Fruit fly (Drosophila melanogaster): ENCODE measurements around the gene D2hgdh.

Gene D2hgdh

dm6 chrX:2149478-2149877 is 8.2 kb downstream of the D2hgdh start, which contains the start of gene bcn92 (continued):
- TF ChIP-seq Hr3 (GFP tag; optimal IDR thresholded peaks at IDR 0.05) (no peak), CG12299 (tag; optimal IDR thresholded peaks at IDR 0.05) (no peak), Sox102F (GFP tag; optimal IDR thresholded peaks at IDR 0.05) (peak; percentile 26), odd (GFP tag; optimal IDR thresholded peaks at IDR 0.05) (no peak), CG30431 (GFP tag; optimal IDR thresholded peaks at IDR 0.05) (no peak), Xrp1 (GFP tag; IDR thresholded peaks at IDR 0.05) (peak; percentile 15; the same call in 1 of the 2 replicates), CG13123 (GFP tag; optimal IDR thresholded peaks at IDR 0.05) (peak; percentile 26), CG3163 (GFP tag; optimal IDR thresholded peaks at IDR 0.05) (no peak), CG8944 (GFP tag; optimal IDR thresholded peaks at IDR 0.05) (no peak), CG13296 (GFP tag; optimal IDR thresholded peaks at IDR 0.05) (peak; percentile 7), CG5180 (GFP tag; optimal IDR thresholded peaks at IDR 0.05) (no peak), Optix (GFP tag; IDR thresholded peaks at IDR 0.05) (0 out of 3 replicates have a peak, but pooled peaks have one; percentile 12), CG4617 (GFP tag; optimal IDR thresholded peaks at IDR 0.05; ENCODE audit: borderline replicate concordance) (peak; percentile 24), tgo (GFP tag; IDR thresholded peaks at IDR 0.05) (no peak), dati (GFP tag; IDR thresholded peaks at IDR 0.05) (no peak), crp (GFP tag; optimal IDR thresholded peaks at IDR 0.05) (peak; percentile 78 to 96), ap (GFP tag; IDR thresholded peaks at IDR 0.05) (no peak), D (optimal IDR thresholded peaks at IDR 0.05) (no peak), D (GFP tag; optimal IDR thresholded peaks at IDR 0.05) (no peak), Hr51 (GFP tag; optimal IDR thresholded peaks at IDR 0.05) (peak in 1 of 2 experiments; percentile 17), Dip2 (GFP tag; IDR thresholded peaks at IDR 0.05) (no peak), CG10654 (GFP tag; optimal IDR thresholded peaks at IDR 0.05) (no peak), fd3F (GFP tag; optimal IDR thresholded peaks at IDR 0.05) (no peak), CG12659 (GFP tag; optimal IDR thresholded peaks at IDR 0.05) (peak; percentile 53), CG14014 (GFP tag; IDR thresholded peaks at IDR 0.05) (peak; percentile 60; the same call in 1 of the 2 replicates), CG1233 (GFP tag; optimal IDR thresholded peaks at IDR 0.05) (no peak), cg (GFP tag; optimal IDR thresholded peaks at IDR 0.05) (no peak), pzg (GFP tag; optimal IDR thresholded peaks at IDR 0.05) (peak; percentile 69), CG14965 (GFP tag; optimal IDR thresholded peaks at IDR 0.05; ENCODE audit: borderline replicate concordance) (no peak), Hr39 (optimal IDR thresholded peaks at IDR 0.05) (no peak), CG10431 (GFP tag; optimal IDR thresholded peaks at IDR 0.05) (peak; percentile 83), CG8281 (tag; optimal IDR thresholded peaks at IDR 0.05) (no peak), CHES-1-like (GFP tag; optimal IDR thresholded peaks at IDR 0.05) (peak; percentile 29), Sry-β (GFP tag; optimal IDR thresholded peaks at IDR 0.05) (peak; percentile 49), CG7556 (GFP tag; optimal IDR thresholded peaks at IDR 0.05) (no peak), crol (GFP tag; IDR thresholded peaks at IDR 0.05) (no peak), seq (GFP tag; IDR thresholded peaks at IDR 0.05) (no peak), CG1792 (GFP tag; optimal IDR thresholded peaks at IDR 0.05) (peak; percentile 43), CG10209 (GFP tag; optimal IDR thresholded peaks at IDR 0.05) (peak; percentile 19), Sry-δ (GFP tag; optimal IDR thresholded peaks at IDR 0.05) (peak; percentile 90), gcm2 (GFP tag; optimal IDR thresholded peaks at IDR 0.05) (no peak), trh (GFP tag; optimal IDR thresholded peaks at IDR 0.05) (no peak), Oli (tag; optimal IDR thresholded peaks at IDR 0.05) (no peak), otp (GFP tag; IDR thresholded peaks at IDR 0.05) (no peak), bbx (GFP tag; IDR thresholded peaks at IDR 0.05; ENCODE audit: partially characterized antibody) (peak; percentile 97), CG11504 (tag; optimal IDR thresholded peaks at IDR 0.05) (no peak), CG12071 (GFP tag; optimal IDR thresholded peaks at IDR 0.05) (no peak), Ssrp (tag; optimal IDR thresholded peaks at IDR 0.05) (peak; percentile 2), CG10147 (GFP tag; optimal IDR thresholded peaks at IDR 0.05) (peak; percentile 29), btn (GFP tag; optimal IDR thresholded peaks at IDR 0.05) (no peak), fd64A (GFP tag; optimal IDR thresholded peaks at IDR 0.05) (no peak)
